Fruit fly (Drosophila melanogaster): ENCODE results near the gene Cpr64Ac.

Cpr64Ac gene

DNA sequence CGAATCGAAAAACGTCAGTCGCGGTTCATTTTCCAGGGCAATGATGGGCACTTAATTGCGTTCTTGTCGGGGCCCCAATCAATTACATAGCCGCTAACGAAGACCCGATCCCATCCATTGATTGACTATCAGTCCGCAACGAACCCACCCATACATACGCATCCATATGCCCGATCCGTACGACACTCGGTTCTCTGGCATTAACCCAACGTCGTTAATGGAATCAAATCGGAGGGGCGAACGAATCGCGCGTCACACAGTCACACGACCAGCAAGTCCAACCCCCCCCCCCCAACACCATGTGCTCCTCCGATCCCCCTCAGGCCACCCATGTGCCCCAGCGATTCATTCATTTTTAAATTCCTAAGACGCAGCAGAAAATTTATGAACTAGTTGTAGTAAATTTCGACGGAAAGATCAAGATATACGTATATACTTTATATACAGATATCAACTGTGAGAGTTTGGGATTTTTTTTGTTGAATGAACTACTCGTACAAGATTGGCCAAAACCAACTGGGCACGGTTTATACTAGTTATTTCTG is 8.6 kb upstream of the Cpr64Ac start:
- TF ChIP-seq mld (GFP tag; IDR thresholded peaks at IDR 0.05; ENCODE audit: partially characterized antibody): no peak
- TF ChIP-seq CoRest (tag; optimal IDR thresholded peaks at IDR 0.05): no peak
- TF ChIP-seq lab (GFP tag; optimal IDR thresholded peaks at IDR 0.05): peak; percentile 81
- no peak for TF ChIP-seq lilli (GFP tag; optimal IDR thresholded peaks at IDR 0.05)
- TF ChIP-seq CG18476 (GFP tag; optimal IDR thresholded peaks at IDR 0.05): no peak
- no peak for TF ChIP-seq CG5953 (GFP tag; IDR thresholded peaks at IDR 0.05)
- TF ChIP-seq CG2116 (GFP tag; optimal IDR thresholded peaks at IDR 0.05): no peak
- no peak for TF ChIP-seq CG3995 (GFP tag; optimal IDR thresholded peaks at IDR 0.05)
- no peak for TF ChIP-seq GATAe (GFP tag; conservative IDR thresholded peaks at IDR 0.05)
- peak; percentile 21 for TF ChIP-seq CG15269 (tag; optimal IDR thresholded peaks at IDR 0.05)
- TF ChIP-seq B-H2 (GFP tag; optimal IDR thresholded peaks at IDR 0.05): peak; percentile 40
- peak; percentile 89 for TF ChIP-seq mirr (GFP tag; optimal IDR thresholded peaks at IDR 0.05)
- TF ChIP-seq CG14965 (GFP tag; optimal IDR thresholded peaks at IDR 0.05; ENCODE audit: borderline replicate concordance): no peak
- 0 out of 3 replicates have a peak, but pooled peaks have one; percentile 50 for TF ChIP-seq otp (GFP tag; IDR thresholded peaks at IDR 0.05)
- TF ChIP-seq CG3281 (GFP tag; optimal IDR thresholded peaks at IDR 0.05): no peak
- no peak for TF ChIP-seq klu (GFP tag; IDR thresholded peaks at IDR 0.05)
- TF ChIP-seq CG6175 (GFP tag; IDR thresholded peaks at IDR 0.05): peak; percentile 63; the same call in 2 of the 3 replicates
- peak; percentile 45 for TF ChIP-seq CG4328 (GFP tag; optimal IDR thresholded peaks at IDR 0.05)
- peak; percentile 68; the same call in 1 of the 2 replicates for TF ChIP-seq NFAT (GFP tag; IDR thresholded peaks at IDR 0.05)
- TF ChIP-seq CG31365 (tag; optimal IDR thresholded peaks at IDR 0.05): no peak
- TF ChIP-seq CG8290 (GFP tag; optimal IDR thresholded peaks at IDR 0.05): no peak
- TF ChIP-seq CG8290 (tag; optimal IDR thresholded peaks at IDR 0.05): peak in 1 of 2 experiments; percentile 86
- no peak for TF ChIP-seq stwl (tag; optimal IDR thresholded peaks at IDR 0.05)
- TF ChIP-seq CG9876 (GFP tag; optimal IDR thresholded peaks at IDR 0.05): no peak
- no peak for TF ChIP-seq CG9437 (GFP tag; optimal IDR thresholded peaks at IDR 0.05)
- TF ChIP-seq p53 (GFP tag; optimal IDR thresholded peaks at IDR 0.05): no peak
- TF ChIP-seq schlank (tag; optimal IDR thresholded peaks at IDR 0.05): peak; percentile 48
- no peak for TF ChIP-seq CG11093 (GFP tag; IDR thresholded peaks at IDR 0.05)
- TF ChIP-seq CG7745 (tag; optimal IDR thresholded peaks at IDR 0.05): peak; percentile 19
- no peak for TF ChIP-seq CG17359 (tag; optimal IDR thresholded peaks at IDR 0.05)
- no peak for TF ChIP-seq CG11247 (GFP tag; IDR thresholded peaks at IDR 0.05)
- peak; percentile 43 for TF ChIP-seq CG12219 (GFP tag; optimal IDR thresholded peaks at IDR 0.05)
- peak; percentile 31 for TF ChIP-seq CG2678 (tag; optimal IDR thresholded peaks at IDR 0.05)
- 0 out of 3 replicates have a peak, but pooled peaks have one; percentile 43 for TF ChIP-seq ci (GFP tag; IDR thresholded peaks at IDR 0.05)
- TF ChIP-seq abd-A (tag; optimal IDR thresholded peaks at IDR 0.05): peak; percentile 93
- no peak for TF ChIP-seq CG30403 (GFP tag; optimal IDR thresholded peaks at IDR 0.05)
- peak; percentile 4; the same call in 2 of the 4 replicates for TF ChIP-seq Gug (GFP tag; IDR thresholded peaks at IDR 0.05)
- peak; percentile 2 for TF ChIP-seq oc (tag; optimal IDR thresholded peaks at IDR 0.05)
- peak; percentile 42; the same call in 1 of the 2 replicates for TF ChIP-seq Rfx (GFP tag; IDR thresholded peaks at IDR 0.05)
- 0 out of 3 replicates have a peak, but pooled peaks have one; percentile 33 for TF ChIP-seq CG6791 (GFP tag; IDR thresholded peaks at IDR 0.05; ENCODE audit: partially characterized antibody)
- TF ChIP-seq ac (GFP tag; optimal IDR thresholded peaks at IDR 0.05): no peak
- TF ChIP-seq HHEX (GFP tag; optimal IDR thresholded peaks at IDR 0.05): peak; percentile 4
- peak; percentile 14 for TF ChIP-seq CG5180 (GFP tag; optimal IDR thresholded peaks at IDR 0.05)
- no peak for TF ChIP-seq knrl (GFP tag; IDR thresholded peaks at IDR 0.05; ENCODE audit: partially characterized antibody)
- no peak for TF ChIP-seq CG10147 (GFP tag; optimal IDR thresholded peaks at IDR 0.05)
- peak; percentile 34 for TF ChIP-seq Hmr (GFP tag; optimal IDR thresholded peaks at IDR 0.05)
- peak; percentile 42; the same call in 1 of the 2 replicates for TF ChIP-seq vvl (GFP tag; IDR thresholded peaks at IDR 0.05)
- TF ChIP-seq ttk (GFP tag; IDR thresholded peaks at IDR 0.05): 0 out of 2 replicates have a peak, but pooled peaks have one; percentile 26
- TF ChIP-seq twi (tag; optimal IDR thresholded peaks at IDR 0.05): peak; percentile 34
- no peak for TF ChIP-seq CG4282 (GFP tag; optimal IDR thresholded peaks at IDR 0.05)

Data from whole organism, embryonic.